Worm (Caenorhabditis elegans): Measurements from ENCODE around the gene pph-1.

Gene pph-1

DNA sequence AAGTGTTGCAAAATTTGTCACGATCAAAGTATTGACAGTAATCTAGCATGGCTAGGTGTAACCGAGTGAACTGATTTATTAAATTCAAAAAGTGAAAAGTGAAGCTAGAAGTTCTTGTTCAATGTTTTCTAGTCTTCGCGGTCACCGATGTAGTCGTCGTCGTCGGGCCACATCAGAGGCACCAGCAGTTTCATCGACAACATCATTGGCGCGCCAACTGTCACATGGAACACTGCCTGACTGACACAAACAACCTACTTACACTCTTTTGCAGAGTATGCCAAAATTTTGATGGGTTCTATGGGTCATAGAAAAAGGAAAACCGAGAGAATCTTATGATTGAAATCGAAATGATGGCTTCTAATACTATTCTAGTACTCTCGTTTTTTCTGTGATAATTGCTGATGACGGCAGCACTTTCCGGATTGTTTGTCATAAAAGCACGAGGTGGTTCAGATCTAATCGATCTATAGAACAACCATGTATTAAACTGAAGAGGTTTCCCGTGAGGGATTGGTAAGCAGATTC, 23.1 kb downstream of the pph-1 start:
- TF ChIP-seq mec-3 (tag; optimal IDR thresholded peaks at IDR 0.05; ENCODE audit: borderline replicate concordance) (no peak), pqm-1 (tag; optimal IDR thresholded peaks at IDR 0.05) (no peak), ceh-24 (tag; optimal IDR thresholded peaks at IDR 0.05) (no peak), pag-3 (tag; optimal IDR thresholded peaks at IDR 0.05; ENCODE audit: borderline replicate concordance) (no peak), unc-42 (tag; optimal IDR thresholded peaks at IDR 0.05) (no peak), nhr-11 (tag; optimal IDR thresholded peaks at IDR 0.05) (no peak), sdc-2 (tag; optimal IDR thresholded peaks at IDR 0.05) (no peak), ttx-3 (tag; optimal IDR thresholded peaks at IDR 0.05) (no peak), ceh-18 (tag; optimal IDR thresholded peaks at IDR 0.05) (no peak), fax-1 (tag; optimal IDR thresholded peaks at IDR 0.05) (no peak), odd-2 (tag; optimal IDR thresholded peaks at IDR 0.05) (no peak), ahr-1 (tag; optimal IDR thresholded peaks at IDR 0.05) (no peak), ceh-34 (tag; optimal IDR thresholded peaks at IDR 0.05) (no peak), unc-86 (tag; optimal IDR thresholded peaks at IDR 0.05) (no peak), sox-4 (tag; optimal IDR thresholded peaks at IDR 0.05) (no peak), lim-6 (tag; optimal IDR thresholded peaks at IDR 0.05) (no peak), nhr-232 (tag; optimal IDR thresholded peaks at IDR 0.05) (no peak), ztf-16 (tag; optimal IDR thresholded peaks at IDR 0.05) (no peak), hlh-15 (tag; optimal IDR thresholded peaks at IDR 0.05) (no peak), ceh-19 (GFP tag; optimal IDR thresholded peaks at IDR 0.05) (no peak)

DNA sequence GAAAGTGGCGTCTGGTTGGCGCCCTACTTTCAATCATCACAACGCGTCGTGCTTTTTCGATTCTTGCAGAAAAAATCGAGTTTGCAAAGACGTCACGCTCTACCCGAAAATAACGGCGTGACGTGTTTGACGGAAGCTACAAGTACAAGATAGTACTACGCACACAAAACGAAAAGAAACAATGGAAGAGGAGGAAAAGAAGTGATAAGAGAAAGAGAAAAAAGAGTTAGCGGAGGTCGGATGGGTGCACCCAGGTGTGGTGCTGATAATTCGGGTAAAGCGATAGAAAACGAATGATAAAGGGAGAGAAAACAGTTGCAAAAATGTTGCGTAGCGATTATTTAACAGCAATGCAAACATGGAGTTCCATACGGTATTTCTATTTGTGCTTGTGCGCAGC, 24.3 kb downstream of the pph-1 start:
- TF ChIP-seq elt-2 (tag; optimal IDR thresholded peaks at IDR 0.05) (peak; percentile 88), sox-2 (GFP tag; IDR thresholded peaks at IDR 0.05) (no peak), ceh-24 (tag; optimal IDR thresholded peaks at IDR 0.05) (no peak), ceh-14 (tag; optimal IDR thresholded peaks at IDR 0.05) (no peak)

DNA sequence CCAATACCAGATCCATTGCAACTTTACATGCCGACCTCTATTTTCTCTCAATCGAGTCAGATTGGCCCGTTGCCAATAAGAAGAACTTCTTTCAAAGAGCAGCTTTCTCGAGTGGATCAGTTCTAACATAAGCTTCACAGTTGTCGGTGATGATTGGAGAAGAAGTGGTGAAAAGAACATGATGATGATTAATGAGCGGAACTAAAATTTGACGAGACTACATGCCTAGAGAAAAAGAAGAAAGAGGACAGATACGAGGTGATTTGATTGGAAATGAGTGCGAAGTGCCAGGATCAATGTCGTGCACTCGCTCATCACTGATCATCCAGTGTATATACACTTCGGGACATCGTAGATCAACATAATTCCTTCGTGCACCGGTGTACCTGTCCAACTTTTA, 25.3 kb downstream of the pph-1 start:
- TF ChIP-seq unc-55 (GFP tag; optimal IDR thresholded peaks at IDR 0.05) (peak; percentile 92), ceh-9 (tag; optimal IDR thresholded peaks at IDR 0.05) (no peak), hlh-15 (tag; optimal IDR thresholded peaks at IDR 0.05) (no peak), rnt-1 (tag; optimal IDR thresholded peaks at IDR 0.05) (peak; percentile 19), fax-1 (tag; optimal IDR thresholded peaks at IDR 0.05) (no peak), npax-4 (tag; optimal IDR thresholded peaks at IDR 0.05) (no peak), ahr-1 (tag; optimal IDR thresholded peaks at IDR 0.05) (no peak), che-1 (tag; optimal IDR thresholded peaks at IDR 0.05) (no peak), ceh-24 (tag; optimal IDR thresholded peaks at IDR 0.05) (no peak), zip-5 (tag; optimal IDR thresholded peaks at IDR 0.05) (no peak), pha-4 (tag; optimal IDR thresholded peaks at IDR 0.05) (no peak), ceh-18 (tag; optimal IDR thresholded peaks at IDR 0.05) (peak; percentile 73), ceh-22 (tag; optimal IDR thresholded peaks at IDR 0.05) (no peak), ets-4 (tag; optimal IDR thresholded peaks at IDR 0.05) (no peak), ama-1 (optimal IDR thresholded peaks at IDR 0.05) (no peak), elt-4 (tag; optimal IDR thresholded peaks at IDR 0.05) (no peak), sox-2 (GFP tag; IDR thresholded peaks at IDR 0.05) (no peak), nfya-1 (tag; optimal IDR thresholded peaks at IDR 0.05) (peak; percentile 32), pag-3 (tag; optimal IDR thresholded peaks at IDR 0.05; ENCODE audit: borderline replicate concordance) (no peak), fkh-6 (tag; optimal IDR thresholded peaks at IDR 0.05) (no peak)

DNA sequence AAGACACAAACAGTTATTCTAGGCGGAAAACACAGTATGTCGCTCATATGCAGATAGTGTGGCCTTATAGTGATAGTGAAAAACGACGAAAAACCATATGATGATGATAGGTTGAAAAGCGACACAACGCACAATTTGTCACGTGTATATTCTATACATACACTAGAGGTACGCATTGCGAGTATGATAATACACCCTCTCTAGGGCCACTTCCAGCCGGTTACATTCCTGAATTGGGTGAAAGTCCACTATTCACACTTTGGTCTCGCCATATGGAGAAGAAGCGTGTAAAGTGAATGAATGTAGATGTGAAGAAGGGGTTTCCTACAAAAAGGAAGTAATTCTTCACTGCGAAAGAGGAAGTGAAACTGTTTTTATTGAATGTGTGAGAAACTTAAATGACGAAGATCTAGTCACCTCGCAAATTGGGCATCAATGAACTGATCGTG, 27.1 kb downstream of the pph-1 start:
- TF ChIP-seq dve-1 (tag; optimal IDR thresholded peaks at IDR 0.05) (peak; percentile 66), ceh-31 (tag; optimal IDR thresholded peaks at IDR 0.05) (no peak), hlh-8 (tag; optimal IDR thresholded peaks at IDR 0.05) (no peak), pqm-1 (tag; optimal IDR thresholded peaks at IDR 0.05) (peak; percentile 21), Y22D7AL.16 (tag; optimal IDR thresholded peaks at IDR 0.05) (no peak), syd-9 (tag; optimal IDR thresholded peaks at IDR 0.05) (no peak), elt-2 (tag; optimal IDR thresholded peaks at IDR 0.05) (peak; percentile 45), hlh-30 (tag; optimal IDR thresholded peaks at IDR 0.05; ENCODE audit: insufficient read depth) (peak; percentile 7)

Data from whole organism, late embryonic.